Fruit fly (Drosophila melanogaster) whole organism, embryonic: Measurements from ENCODE around the gene CG12947.

Source experiments
- Atf-2 ChIP-seq: fragments of 200-800 bp; sonication (Bioruptor generic); optimal IDR thresholded peaks from 2 replicates; lab custom pipeline; 2016; ENCODE audit warnings: missing biosample characterization, missing genetic modification characterization
- B-H1 ChIP-seq: fragments of 200-800 bp; sonication (Bioruptor generic); IDR thresholded peaks from 3 replicates; pipeline ENCODE4 v1.3.6; 2022; ENCODE audit warnings: missing biosample characterization, missing genetic modification characterization
- CG11247 ChIP-seq: fragments of 200-800 bp; sonication (Bioruptor generic); IDR thresholded peaks from 2 replicates; pipeline ENCODE4 v1.3.6; 2022; ENCODE audit warnings: missing biosample characterization, missing genetic modification characterization
- CG11560 ChIP-seq: fragments of 200-800 bp; sonication (Bioruptor generic); IDR thresholded peaks from 3 replicates; pipeline ENCODE4 v1.3.6; 2022; ENCODE audit warnings: missing biosample characterization, missing genetic modification characterization
- CG11695 ChIP-seq: fragments of 200-800 bp; sonication (Bioruptor generic); IDR thresholded peaks from 3 replicates; pipeline ENCODE4 v1.3.6; 2022; ENCODE audit warnings: missing biosample characterization, missing genetic modification characterization
- CG11723 ChIP-seq: fragments of 200-800 bp; sonication (Bioruptor generic); optimal IDR thresholded peaks from 2 replicates; lab custom pipeline; 2017; ENCODE audit warnings: missing biosample characterization, mild to moderate bottlenecking, missing genetic modification characterization
- CG12942 ChIP-seq: fragments of 200-800 bp; sonication (Bioruptor generic); optimal IDR thresholded peaks from 3 replicates; lab custom pipeline; 2016; ENCODE audit warnings: missing biosample characterization, missing genetic modification characterization
- CG14441 ChIP-seq: fragments of 200-800 bp; sonication (Bioruptor generic); IDR thresholded peaks from 2 replicates; pipeline ENCODE4 v1.3.6; 2022; ENCODE audit warnings: missing biosample characterization, missing genetic modification characterization
- CG15269 ChIP-seq: fragments of 200-800 bp; sonication (Bioruptor generic); optimal IDR thresholded peaks from 2 replicates; lab custom pipeline; 2018; ENCODE audit warnings: missing biosample characterization, mild to moderate bottlenecking, missing genetic modification characterization, moderate library complexity
- CG1832 ChIP-seq: fragments of 200-800 bp; sonication (Bioruptor generic); optimal IDR thresholded peaks from 2 replicates; lab custom pipeline; 2017; ENCODE audit warnings: missing biosample characterization, mild to moderate bottlenecking, missing genetic modification characterization, inconsistent platforms
- CG3163 ChIP-seq: fragments of 200-800 bp; sonication (Bioruptor generic); optimal IDR thresholded peaks from 3 replicates; lab custom pipeline; 2016; ENCODE audit warnings: missing biosample characterization, missing genetic modification characterization
- CG32772 ChIP-seq: fragments of 200-800 bp; sonication (Bioruptor generic); IDR thresholded peaks from 2 replicates; pipeline ENCODE4 v1.3.6; 2022; ENCODE audit warnings: missing biosample characterization, missing genetic modification characterization
- CG42726 ChIP-seq: fragments of 200-800 bp; sonication (Bioruptor generic); IDR thresholded peaks from 2 replicates; pipeline ENCODE4 v1.3.6; 2022; ENCODE audit warnings: missing biosample characterization, missing genetic modification characterization; ENCODE audit not compliant: partially characterized antibody
- CG4282 ChIP-seq: fragments of 200-800 bp; sonication (Bioruptor generic); optimal IDR thresholded peaks from 2 replicates; lab custom pipeline; 2016; ENCODE audit warnings: missing biosample characterization, missing genetic modification characterization
- CG4424 ChIP-seq: fragments of 200-800 bp; sonication (Bioruptor generic); optimal IDR thresholded peaks from 3 replicates; lab custom pipeline; 2016; ENCODE audit warnings: missing biosample characterization, missing genetic modification characterization
- CTCF ChIP-seq: fragments of 200-800 bp; sonication (Bioruptor generic); optimal IDR thresholded peaks from 2 replicates; lab custom pipeline; 2017; ENCODE audit warnings: missing biosample characterization, mild to moderate bottlenecking, missing genetic modification characterization, moderate library complexity
- CoRest ChIP-seq: fragments of 200-800 bp; sonication (Bioruptor generic); optimal IDR thresholded peaks from 3 replicates; lab custom pipeline; 2018; ENCODE audit warnings: missing biosample characterization, mild to moderate bottlenecking, missing genetic modification characterization, moderate library complexity
- Dad ChIP-seq: fragments of 200-800 bp; sonication (Bioruptor generic); optimal IDR thresholded peaks from 3 replicates; lab custom pipeline; 2016; ENCODE audit warnings: missing biosample characterization, missing genetic modification characterization
- HLH4C ChIP-seq: fragments of 200-800 bp; sonication (Bioruptor generic); IDR thresholded peaks from 3 replicates; pipeline ENCODE4 v1.3.6; 2022; ENCODE audit warnings: missing biosample characterization, missing genetic modification characterization; ENCODE audit not compliant: partially characterized antibody
- HLHmδ ChIP-seq: fragments of 200-800 bp; sonication (Bioruptor generic); optimal IDR thresholded peaks from 2 replicates; lab custom pipeline; 2018; ENCODE audit warnings: missing biosample characterization, mild to moderate bottlenecking, missing genetic modification characterization, moderate library complexity
- Hey ChIP-seq: fragments of 200-800 bp; sonication (Bioruptor generic); optimal IDR thresholded peaks from 3 replicates; lab custom pipeline; 2018; ENCODE audit warnings: missing biosample characterization, mild to moderate bottlenecking, missing genetic modification characterization
- Lhr ChIP-seq: fragments of 200-800 bp; sonication (Bioruptor generic); optimal IDR thresholded peaks from 3 replicates; lab custom pipeline; 2017; ENCODE audit warnings: mild to moderate bottlenecking, missing biosample characterization, missing genetic modification reagents, missing genetic modification characterization
- Meics ChIP-seq: fragments of 200-800 bp; sonication (Bioruptor generic); optimal IDR thresholded peaks from 2 replicates; lab custom pipeline; 2017; ENCODE audit warnings: missing biosample characterization, mild to moderate bottlenecking, missing genetic modification characterization
- Neu2 ChIP-seq: fragments of 200-800 bp; sonication (Bioruptor generic); optimal IDR thresholded peaks from 3 replicates; lab custom pipeline; 2016; ENCODE audit warnings: missing biosample characterization, missing genetic modification characterization, borderline replicate concordance
- Taf1 ChIP-seq: fragments of 200-800 bp; sonication (Bioruptor generic); IDR thresholded peaks from 2 replicates; pipeline ENCODE4 v1.3.6; 2022; ENCODE audit warnings: missing biosample characterization, missing genetic modification characterization
- abd-A ChIP-seq: fragments of 200-800 bp; sonication (Bioruptor generic); optimal IDR thresholded peaks from 3 replicates; lab custom pipeline; 2019; ENCODE audit warnings: missing biosample characterization, mild to moderate bottlenecking, missing genetic modification characterization, moderate library complexity
- bowl ChIP-seq: fragments of 200-800 bp; sonication (Bioruptor generic); IDR thresholded peaks from 2 replicates; pipeline ENCODE4 v1.3.6; 2022; ENCODE audit warnings: missing biosample characterization, missing genetic modification characterization
- chm ChIP-seq: fragments of 200-800 bp; sonication (Bioruptor generic); IDR thresholded peaks from 2 replicates; pipeline ENCODE4 v1.3.6; 2022; ENCODE audit warnings: missing biosample characterization, missing genetic modification characterization
- chn ChIP-seq: fragments of 200-800 bp; sonication (Bioruptor generic); optimal IDR thresholded peaks from 2 replicates; lab custom pipeline; 2016; ENCODE audit warnings: missing biosample characterization, missing genetic modification characterization
- crc ChIP-seq: fragments of 200-800 bp; sonication (Bioruptor generic); optimal IDR thresholded peaks from 2 replicates; lab custom pipeline; 2016; ENCODE audit warnings: missing biosample characterization, missing genetic modification characterization
- crol ChIP-seq: fragments of 200-800 bp; sonication (Bioruptor generic); IDR thresholded peaks from 2 replicates; pipeline ENCODE4 v1.3.6; 2022; ENCODE audit warnings: missing biosample characterization, missing genetic modification characterization
- da ChIP-seq: fragments of 200-800 bp; sonication (Bioruptor generic); optimal IDR thresholded peaks from 2 replicates; lab custom pipeline; 2016; ENCODE audit warnings: missing biosample characterization, missing genetic modification characterization
- dati ChIP-seq: fragments of 200-800 bp; sonication (Bioruptor generic); IDR thresholded peaks from 2 replicates; pipeline ENCODE4 v1.3.6; 2022; ENCODE audit warnings: missing biosample characterization, missing genetic modification characterization
- dimm ChIP-seq: fragments of 200-800 bp; sonication (Bioruptor generic); IDR thresholded peaks from 2 replicates; pipeline ENCODE4 v1.3.6; 2022; ENCODE audit warnings: missing biosample characterization, missing genetic modification characterization
- dmrt99B ChIP-seq: fragments of 200-800 bp; sonication (Bioruptor generic); optimal IDR thresholded peaks from 2 replicates; lab custom pipeline; 2018; ENCODE audit warnings: missing biosample characterization, mild to moderate bottlenecking, missing genetic modification characterization, moderate library complexity
- gcm ChIP-seq: fragments of 200-800 bp; sonication (Bioruptor generic); optimal IDR thresholded peaks from 2 replicates; lab custom pipeline; 2019; ENCODE audit warnings: missing biosample characterization, mild to moderate bottlenecking, missing genetic modification characterization, moderate library complexity
- hb ChIP-seq: fragments of 200-800 bp; sonication (Bioruptor generic); IDR thresholded peaks from 3 replicates; pipeline ENCODE4 v1.3.6; 2022; ENCODE audit warnings: missing biosample characterization, missing genetic modification characterization; ENCODE audit not compliant: partially characterized antibody
- jigr1 ChIP-seq: fragments of 200-800 bp; sonication (Bioruptor generic); IDR thresholded peaks from 3 replicates; pipeline ENCODE4 v1.3.6; 2022; ENCODE audit warnings: missing biosample characterization, missing genetic modification characterization
- kni ChIP-seq: fragments of 200-800 bp; sonication (Bioruptor generic); optimal IDR thresholded peaks from 3 replicates; lab custom pipeline; 2017; ENCODE audit warnings: mild to moderate bottlenecking, missing biosample characterization, missing genetic modification reagents, missing genetic modification characterization
- lmd ChIP-seq: fragments of 200-800 bp; sonication (Bioruptor generic); IDR thresholded peaks from 2 replicates; pipeline ENCODE4 v1.3.6; 2022; ENCODE audit warnings: missing biosample characterization, missing genetic modification characterization
- mld ChIP-seq: fragments of 200-800 bp; sonication (Bioruptor generic); IDR thresholded peaks from 3 replicates; pipeline ENCODE4 v1.3.6; 2022; ENCODE audit warnings: missing biosample characterization, missing genetic modification characterization; ENCODE audit not compliant: partially characterized antibody
- odd ChIP-seq: fragments of 200-800 bp; sonication (Bioruptor generic); optimal IDR thresholded peaks from 2 replicates; lab custom pipeline; 2017; ENCODE audit warnings: missing biosample characterization, mild to moderate bottlenecking, missing genetic modification characterization
- org-1 ChIP-seq: fragments of 200-800 bp; sonication (Bioruptor generic); optimal IDR thresholded peaks from 2 replicates; lab custom pipeline; 2017; ENCODE audit warnings: missing biosample characterization, missing genetic modification characterization
- phol ChIP-seq: fragments of 200-800 bp; sonication (Bioruptor generic); optimal IDR thresholded peaks from 3 replicates; lab custom pipeline; 2018; ENCODE audit warnings: missing biosample characterization, mild to moderate bottlenecking, missing genetic modification characterization, moderate library complexity
- psq ChIP-seq: fragments of 200-800 bp; sonication (Bioruptor generic); optimal IDR thresholded peaks from 2 replicates; lab custom pipeline; 2017; ENCODE audit warnings: missing biosample characterization, missing genetic modification characterization
- pum ChIP-seq: fragments of 200-800 bp; sonication (Bioruptor generic); optimal IDR thresholded peaks from 2 replicates; lab custom pipeline; 2016; ENCODE audit warnings: missing biosample characterization, missing genetic modification characterization
- sens ChIP-seq: fragments of 200-800 bp; sonication (Bioruptor generic); peaks from one replicate; lab custom pipeline; 2016; ENCODE audit warnings: missing biosample characterization, missing genetic modification characterization
- shn ChIP-seq: fragments of 200-800 bp; sonication (Bioruptor generic); optimal IDR thresholded peaks from 3 replicates; lab custom pipeline; 2016; ENCODE audit warnings: missing biosample characterization, missing genetic modification characterization
- sqz ChIP-seq: fragments of 200-800 bp; sonication (Bioruptor generic); optimal IDR thresholded peaks from 3 replicates; lab custom pipeline; 2018; ENCODE audit warnings: missing biosample characterization, mild to moderate bottlenecking, missing genetic modification characterization
- wek ChIP-seq: fragments of 200-800 bp; sonication (Bioruptor generic); optimal IDR thresholded peaks from 3 replicates; lab custom pipeline; 2018; ENCODE audit warnings: missing biosample characterization, mild to moderate bottlenecking, missing genetic modification characterization, moderate library complexity

Gene CG12947

DNA sequence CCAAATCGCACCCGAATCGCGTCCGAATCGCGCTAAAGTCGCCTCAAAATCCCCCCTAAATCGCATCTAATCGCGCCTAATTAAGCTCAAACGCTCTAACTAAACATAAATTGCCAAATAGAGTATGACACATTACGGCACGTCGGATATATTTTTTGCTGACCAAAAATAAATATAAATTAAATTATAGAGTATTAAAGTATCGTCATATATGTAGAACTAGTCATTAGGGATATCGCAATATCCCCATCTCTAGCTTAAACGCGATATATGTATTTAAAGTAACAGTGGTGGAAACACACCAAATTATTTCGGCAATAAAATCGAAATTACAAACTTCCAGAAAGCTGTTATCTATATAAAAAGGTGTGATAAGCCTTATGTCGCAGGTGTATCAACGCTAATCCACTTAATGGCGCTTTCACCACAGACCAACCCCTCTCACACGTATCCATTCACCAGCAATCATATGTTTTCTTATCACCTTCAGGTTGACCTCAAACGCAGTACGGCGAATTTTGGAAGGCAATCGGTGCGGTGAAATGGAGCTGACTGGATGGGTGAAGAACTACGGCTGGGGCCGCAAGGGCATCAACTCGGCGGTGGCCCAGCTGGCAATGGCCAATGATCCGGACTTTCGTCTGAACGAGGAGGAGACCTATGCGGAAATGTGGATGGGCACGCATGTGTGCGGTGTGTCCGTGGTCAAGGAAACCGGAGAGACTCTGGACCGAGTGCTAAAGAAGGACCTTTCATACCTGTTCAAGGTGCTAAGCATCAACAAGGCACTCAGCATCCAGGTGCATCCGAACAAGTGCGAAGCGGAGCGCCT lies 20.3 kb upstream of the CG12947 start, which contains the start of gene Mpi:
Gene Mpi (plus strand): TSS at position 263 of the 832 bp plus-strand sequence.
- no peak for TF ChIP-seq HLHmδ (GFP tag; lab: Kevin White, UChicago)
- no peak for TF ChIP-seq CG1832 (GFP tag; lab: Kevin White, UChicago)
- no peak for TF ChIP-seq CG4282
- TF ChIP-seq chn (GFP tag; lab: Kevin White, UChicago), result no peak
- TF ChIP-seq abd-A (tag; lab: Kevin White, UChicago), result no peak
- no peak for TF ChIP-seq dmrt99B
- 0 out of 2 replicates have a peak, but pooled peaks have one; percentile 17 for TF ChIP-seq CG11247 (GFP tag; lab: Robert Waterston, UW)
- TF ChIP-seq kni (GFP tag; lab: Kevin White, UChicago), result no peak
- TF ChIP-seq shn (GFP tag; lab: Kevin White, UChicago), result no peak
- TF ChIP-seq dati (GFP tag; lab: Robert Waterston, UW), result no peak
- TF ChIP-seq crc, result no peak
- no peak for TF ChIP-seq Dad (GFP tag; lab: Kevin White, UChicago)
- peak; percentile 51 for TF ChIP-seq phol (tag; lab: Kevin White, UChicago)
- TF ChIP-seq chm, result 0 out of 2 replicates have a peak, but pooled peaks have one; percentile 14
- no peak for TF ChIP-seq CG42726 (GFP tag; lab: Robert Waterston, UW)
- no peak for TF ChIP-seq CG11723
- no peak for TF ChIP-seq Neu2 (GFP tag; lab: Kevin White, UChicago)
- TF ChIP-seq wek (GFP tag; lab: Kevin White, UChicago), result peak; percentile 12
- TF ChIP-seq CG15269 (tag; lab: Kevin White, UChicago), result no peak
- no peak for TF ChIP-seq pum
- no peak for TF ChIP-seq org-1 (GFP tag; lab: Kevin White, UChicago)
- peak; percentile 81 for TF ChIP-seq sens (GFP tag; lab: Kevin White, UChicago)
- no peak for TF ChIP-seq CG11560 (tag; lab: Robert Waterston, UW)
- TF ChIP-seq mld (GFP tag; lab: Robert Waterston, UW), result no peak
- TF ChIP-seq Lhr (GFP tag; lab: Kevin White, UChicago), result no peak
- TF ChIP-seq CG3163, result no peak
- TF ChIP-seq B-H1, result no peak; the same call in 2 of the 3 replicates
- no peak for TF ChIP-seq gcm (GFP tag; lab: Kevin White, UChicago)
- TF ChIP-seq da, result no peak
- TF ChIP-seq psq (GFP tag; lab: Kevin White, UChicago), result no peak
- TF ChIP-seq CG32772, result no peak
- TF ChIP-seq bowl (GFP tag; lab: Robert Waterston, UW), result no peak
- TF ChIP-seq hb (GFP tag; lab: Robert Waterston, UW), result no peak
- TF ChIP-seq Taf1 (GFP tag; lab: Robert Waterston, UW), result no peak
- peak; percentile 40 for TF ChIP-seq CoRest (tag; lab: Kevin White, UChicago)
- TF ChIP-seq crol (GFP tag; lab: Robert Waterston, UW), result no peak
- no peak for TF ChIP-seq dimm
- TF ChIP-seq Meics, result no peak
- TF ChIP-seq lmd, result peak; percentile 17; the same call in 1 of the 2 replicates
- no peak for TF ChIP-seq Atf-2 (GFP tag; lab: Kevin White, UChicago)
- TF ChIP-seq CTCF (GFP tag; lab: Kevin White, UChicago), result no peak
- no peak for TF ChIP-seq CG14441 (GFP tag; lab: Robert Waterston, UW)
- TF ChIP-seq odd, result no peak
- no peak for TF ChIP-seq sqz (GFP tag; lab: Kevin White, UChicago)
- peak; percentile 29 for TF ChIP-seq CG12942 (GFP tag; lab: Kevin White, UChicago)
- TF ChIP-seq HLH4C (GFP tag; lab: Robert Waterston, UW), result no peak; the same call in 1 of the 3 replicates
- no peak for TF ChIP-seq Hey
- no peak for TF ChIP-seq CG11695
- TF ChIP-seq CG4424 (GFP tag; lab: Kevin White, UChicago), result peak; percentile 27
- TF ChIP-seq jigr1 (GFP tag; lab: Robert Waterston, UW), result no peak
